Fruit fly (Drosophila melanogaster) whole organism, embryonic: ENCODE data around the gene CG13465.

Experiments
- Abd-B ChIP-seq: fragments of 200-800 bp; sonication (Bioruptor generic); optimal IDR thresholded peaks from 2 replicates; lab custom pipeline; 2018; ENCODE audit warnings: missing biosample characterization, mild to moderate bottlenecking, missing genetic modification characterization, moderate library complexity
- Asciz ChIP-seq: fragments of 200-800 bp; sonication (Bioruptor generic); optimal IDR thresholded peaks from 2 replicates; lab custom pipeline; 2017; ENCODE audit warnings: missing biosample characterization, mild to moderate bottlenecking, missing genetic modification characterization, missing genetic modification reagents
- B-H2 ChIP-seq: fragments of 200-800 bp; sonication (Bioruptor generic); optimal IDR thresholded peaks from 2 replicates; lab custom pipeline; 2018; ENCODE audit warnings: missing biosample characterization, mild to moderate bottlenecking, missing genetic modification characterization
- Blimp-1 ChIP-seq: fragments of 200-800 bp; sonication (Bioruptor generic); optimal IDR thresholded peaks from 3 replicates; lab custom pipeline; 2018; ENCODE audit warnings: missing biosample characterization, missing genetic modification characterization, mild to moderate bottlenecking, moderate library complexity, missing genetic modification reagents
- CG10267 ChIP-seq: fragments of 200-800 bp; sonication (Bioruptor generic); optimal IDR thresholded peaks from 2 replicates; lab custom pipeline; 2018; ENCODE audit warnings: missing biosample characterization, mild to moderate bottlenecking, missing genetic modification characterization, moderate library complexity
- CG10959 ChIP-seq: fragments of 200-800 bp; sonication (Bioruptor generic); IDR thresholded peaks from 2 replicates; pipeline ENCODE4 v1.3.6; 2022; ENCODE audit warnings: missing biosample characterization, missing genetic modification characterization
- CG11093 ChIP-seq: fragments of 200-800 bp; sonication (Bioruptor generic); IDR thresholded peaks from 3 replicates; pipeline ENCODE4 v1.3.6; 2022; ENCODE audit warnings: missing biosample characterization, missing genetic modification characterization
- CG11398 ChIP-seq: fragments of 200-800 bp; sonication (Bioruptor generic); optimal IDR thresholded peaks from 2 replicates; lab custom pipeline; 2016; ENCODE audit warnings: missing biosample characterization, missing genetic modification characterization
- CG14710 ChIP-seq: fragments of 200-800 bp; sonication (Bioruptor generic); optimal IDR thresholded peaks from 3 replicates; lab custom pipeline; 2019; ENCODE audit warnings: missing biosample characterization, mild to moderate bottlenecking, missing genetic modification characterization, moderate library complexity
- CG16813 ChIP-seq: fragments of 200-800 bp; sonication (Bioruptor generic); IDR thresholded peaks from 3 replicates; pipeline ENCODE4 v1.3.6; 2022; ENCODE audit warnings: missing biosample characterization, missing genetic modification characterization; ENCODE audit not compliant: partially characterized antibody
- CG17912 ChIP-seq: fragments of 200-800 bp; sonication (Bioruptor generic); optimal IDR thresholded peaks from 2 replicates; lab custom pipeline; 2018; ENCODE audit warnings: missing biosample characterization, mild to moderate bottlenecking, missing genetic modification characterization
- CG2889 ChIP-seq: fragments of 200-800 bp; sonication (Bioruptor generic); IDR thresholded peaks from 3 replicates; pipeline ENCODE4 v1.3.6; 2022; ENCODE audit warnings: missing biosample characterization, missing genetic modification characterization
- CG31365 ChIP-seq: fragments of 200-800 bp; sonication (Bioruptor generic); optimal IDR thresholded peaks from 2 replicates; lab custom pipeline; 2018; ENCODE audit warnings: missing biosample characterization, mild to moderate bottlenecking, missing genetic modification characterization
- CG31388 ChIP-seq: fragments of 200-800 bp; sonication (Bioruptor generic); optimal IDR thresholded peaks from 2 replicates; lab custom pipeline; 2016; ENCODE audit warnings: missing biosample characterization, missing genetic modification characterization
- CG34422 ChIP-seq: fragments of 200-800 bp; sonication (Bioruptor generic); IDR thresholded peaks from 3 replicates; pipeline ENCODE4 v1.3.6; 2022; ENCODE audit warnings: missing biosample characterization, missing genetic modification characterization
- CG4360 ChIP-seq: fragments of 200-800 bp; sonication (Bioruptor generic); IDR thresholded peaks from 2 replicates; pipeline ENCODE4 v1.3.6; 2022; ENCODE audit warnings: missing biosample characterization, missing genetic modification characterization
- CG9932 ChIP-seq: fragments of 200-800 bp; sonication (Bioruptor generic); IDR thresholded peaks from 2 replicates; pipeline ENCODE4 v1.3.6; 2022; ENCODE audit warnings: missing biosample characterization, missing genetic modification characterization
- CTCF ChIP-seq: fragments of 200-800 bp; sonication (Bioruptor generic); optimal IDR thresholded peaks from 2 replicates; lab custom pipeline; 2017; ENCODE audit warnings: missing biosample characterization, mild to moderate bottlenecking, missing genetic modification characterization, moderate library complexity
- Camta ChIP-seq: fragments of 200-800 bp; sonication (Bioruptor generic); optimal IDR thresholded peaks from 2 replicates; lab custom pipeline; 2016; ENCODE audit warnings: missing biosample characterization, missing genetic modification characterization
- CkIIα-i1 ChIP-seq: fragments of 200-800 bp; sonication (Bioruptor generic); IDR thresholded peaks from 2 replicates; pipeline ENCODE4 v1.3.6; 2022; ENCODE audit warnings: missing biosample characterization, missing genetic modification characterization
- Dad ChIP-seq: fragments of 200-800 bp; sonication (Bioruptor generic); optimal IDR thresholded peaks from 3 replicates; lab custom pipeline; 2016; ENCODE audit warnings: missing biosample characterization, missing genetic modification characterization
- Dbx ChIP-seq: fragments of 200-800 bp; sonication (Bioruptor generic); IDR thresholded peaks from 3 replicates; pipeline ENCODE4 v1.3.6; 2022; ENCODE audit warnings: missing biosample characterization, missing genetic modification characterization
- HLH3B ChIP-seq: fragments of 200-800 bp; sonication (Bioruptor generic); IDR thresholded peaks from 2 replicates; pipeline ENCODE4 v1.3.6; 2022; ENCODE audit warnings: missing biosample characterization, missing genetic modification characterization
- Hsf ChIP-seq: fragments of 200-800 bp; sonication (Bioruptor generic); optimal IDR thresholded peaks from 3 replicates; lab custom pipeline; 2016; ENCODE audit warnings: missing biosample characterization, missing genetic modification characterization
- Mes4 ChIP-seq: fragments of 200-800 bp; sonication (Bioruptor generic); optimal IDR thresholded peaks from 2 replicates; lab custom pipeline; 2016; ENCODE audit warnings: missing biosample characterization, missing genetic modification characterization
- Mrtf ChIP-seq: fragments of 200-800 bp; sonication (Bioruptor generic); IDR thresholded peaks from 3 replicates; pipeline ENCODE4 v1.3.6; 2022; ENCODE audit warnings: missing biosample characterization, missing genetic modification characterization
- Rx ChIP-seq: fragments of 200-800 bp; sonication (Bioruptor generic); IDR thresholded peaks from 2 replicates; pipeline ENCODE4 v1.3.6; 2022; ENCODE audit warnings: missing biosample characterization, missing genetic modification characterization
- YL-1 ChIP-seq: fragments of 200-800 bp; sonication (Bioruptor generic); optimal IDR thresholded peaks from 3 replicates; lab custom pipeline; 2017; ENCODE audit warnings: missing biosample characterization, mild to moderate bottlenecking, missing genetic modification characterization
- ab ChIP-seq: fragments of 200-800 bp; sonication (Bioruptor generic); optimal IDR thresholded peaks from 2 replicates; lab custom pipeline; 2016; ENCODE audit warnings: missing biosample characterization, missing genetic modification characterization
- bigmax ChIP-seq: fragments of 200-800 bp; sonication (Bioruptor generic); optimal IDR thresholded peaks from 2 replicates; lab custom pipeline; 2018; ENCODE audit warnings: missing biosample characterization, mild to moderate bottlenecking, missing genetic modification characterization
- cas ChIP-seq: fragments of 200-800 bp; sonication (Bioruptor generic); IDR thresholded peaks from 2 replicates; pipeline ENCODE4 v1.3.6; 2022; ENCODE audit warnings: missing biosample characterization, missing genetic modification characterization
- caup ChIP-seq: fragments of 200-800 bp; sonication (Bioruptor generic); optimal IDR thresholded peaks from 3 replicates; lab custom pipeline; 2017; ENCODE audit warnings: missing biosample characterization, mild to moderate bottlenecking, missing genetic modification characterization, moderate library complexity; ENCODE audit not compliant: severe bottlenecking
- chn ChIP-seq: fragments of 200-800 bp; sonication (Bioruptor generic); optimal IDR thresholded peaks from 2 replicates; lab custom pipeline; 2016; ENCODE audit warnings: missing biosample characterization, missing genetic modification characterization
- croc ChIP-seq: fragments of 200-800 bp; sonication (Bioruptor generic); conservative IDR thresholded peaks from 3 replicates; pipeline ENCODE4 v1.3.6; 2022; ENCODE audit warnings: missing biosample characterization, missing genetic modification characterization
- da ChIP-seq: fragments of 200-800 bp; sonication (Bioruptor generic); optimal IDR thresholded peaks from 2 replicates; lab custom pipeline; 2016; ENCODE audit warnings: missing biosample characterization, missing genetic modification characterization
- en ChIP-seq: fragments of 200-800 bp; sonication (Bioruptor generic); optimal IDR thresholded peaks from 2 replicates; lab custom pipeline; 2016; ENCODE audit warnings: missing biosample characterization, missing genetic modification characterization
- ewg ChIP-seq: fragments of 200-800 bp; sonication (Bioruptor generic); optimal IDR thresholded peaks from 3 replicates; lab custom pipeline; 2017; ENCODE audit warnings: mild to moderate bottlenecking, missing biosample characterization, missing genetic modification reagents, missing genetic modification characterization
- fd3F ChIP-seq: fragments of 200-800 bp; sonication (Bioruptor generic); optimal IDR thresholded peaks from 2 replicates; lab custom pipeline; 2018; ENCODE audit warnings: missing biosample characterization, mild to moderate bottlenecking, missing genetic modification characterization, moderate library complexity
- gce ChIP-seq: fragments of 200-800 bp; sonication (Bioruptor generic); IDR thresholded peaks from 3 replicates; pipeline ENCODE4 v1.3.6; 2022; ENCODE audit warnings: missing biosample characterization, missing genetic modification characterization
- ham ChIP-seq: fragments of 200-800 bp; sonication (Bioruptor generic); IDR thresholded peaks from 2 replicates; pipeline ENCODE4 v1.3.6; 2022; ENCODE audit warnings: missing biosample characterization, missing genetic modification characterization
- kah ChIP-seq: fragments of 200-800 bp; sonication (Bioruptor generic); optimal IDR thresholded peaks from 2 replicates; lab custom pipeline; 2018; ENCODE audit warnings: missing biosample characterization, mild to moderate bottlenecking, missing genetic modification characterization
- lab ChIP-seq: fragments of 200-800 bp; sonication (Bioruptor generic); optimal IDR thresholded peaks from 3 replicates; lab custom pipeline; 2017; ENCODE audit warnings: missing biosample characterization, missing genetic modification characterization, mild to moderate bottlenecking, moderate library complexity, missing genetic modification reagents
- mam ChIP-seq: fragments of 200-800 bp; sonication (Bioruptor generic); optimal IDR thresholded peaks from 3 replicates; lab custom pipeline; 2016; ENCODE audit warnings: missing biosample characterization, missing genetic modification characterization
- nerfin-1 ChIP-seq: fragments of 200-800 bp; sonication (Bioruptor generic); optimal IDR thresholded peaks from 3 replicates; lab custom pipeline; 2019; ENCODE audit warnings: missing biosample characterization, mild to moderate bottlenecking, missing genetic modification characterization, moderate library complexity
- org-1 ChIP-seq: fragments of 200-800 bp; sonication (Bioruptor generic); optimal IDR thresholded peaks from 2 replicates; lab custom pipeline; 2017; ENCODE audit warnings: missing biosample characterization, missing genetic modification characterization
- pho ChIP-seq: fragments of 200-800 bp; sonication (Bioruptor generic); optimal IDR thresholded peaks from 2 replicates; lab custom pipeline; 2016; ENCODE audit warnings: missing biosample characterization, missing genetic modification characterization
- sd ChIP-seq: fragments of 200-800 bp; sonication (Bioruptor generic); optimal IDR thresholded peaks from 3 replicates; lab custom pipeline; 2018; ENCODE audit warnings: missing biosample characterization, mild to moderate bottlenecking, missing genetic modification characterization, moderate library complexity
- seq ChIP-seq: fragments of 200-800 bp; sonication (Bioruptor generic); IDR thresholded peaks from 2 replicates; pipeline ENCODE4 v1.3.6; 2022; ENCODE audit warnings: missing biosample characterization, missing genetic modification characterization
- slou ChIP-seq: fragments of 200-800 bp; sonication (Bioruptor generic); optimal IDR thresholded peaks from 3 replicates; lab custom pipeline; 2016; ENCODE audit warnings: missing biosample characterization, missing genetic modification characterization
- tin ChIP-seq: fragments of 200-800 bp; sonication (Bioruptor generic); optimal IDR thresholded peaks from 3 replicates; lab custom pipeline; 2016; ENCODE audit warnings: missing biosample characterization, missing genetic modification characterization
- wdn ChIP-seq: fragments of 200-800 bp; sonication (Bioruptor generic); IDR thresholded peaks from 2 replicates; pipeline ENCODE4 v1.3.6; 2022; ENCODE audit warnings: missing biosample characterization, missing genetic modification characterization
- wor ChIP-seq: fragments of 200-800 bp; sonication (Bioruptor generic); IDR thresholded peaks from 2 replicates; pipeline ENCODE4 v1.3.6; 2022; ENCODE audit warnings: missing biosample characterization, missing genetic modification characterization
- zen ChIP-seq: fragments of 200-800 bp; sonication (Bioruptor generic); optimal IDR thresholded peaks from 3 replicates; lab custom pipeline; 2018; ENCODE audit warnings: missing biosample characterization, mild to moderate bottlenecking, missing genetic modification characterization, moderate library complexity

The CG13465 gene

DNA sequence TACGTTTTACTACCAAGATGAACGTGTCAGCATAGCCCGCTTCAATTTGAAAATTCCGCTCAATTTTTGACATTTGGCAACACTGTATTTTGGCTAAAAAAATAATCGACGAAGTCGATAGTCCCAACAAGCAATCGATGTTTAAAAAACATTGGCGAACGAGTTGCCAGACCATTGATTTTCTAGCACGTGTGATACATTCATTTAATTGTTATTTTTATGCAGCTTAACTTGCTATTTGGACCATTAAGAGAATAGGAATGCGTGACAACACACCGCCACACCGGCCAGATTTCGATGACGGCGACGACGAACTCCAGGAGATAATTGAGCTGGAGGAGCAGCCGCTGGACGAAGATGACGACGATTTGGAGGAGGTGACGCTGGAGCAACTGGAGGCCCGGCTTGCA is 38.5 kb upstream of the CG13465 start, which contains the start of gene CG5114 (continued):
- TF ChIP-seq CG4360 (no peak), wor (GFP tag; lab: Robert Waterston, UW) (no peak), bigmax (GFP tag; lab: Kevin White, UChicago) (no peak), Rx (GFP tag; lab: Robert Waterston, UW) (no peak), tin (GFP tag; lab: Kevin White, UChicago) (peak; percentile 3), ham (no peak), Abd-B (GFP tag; lab: Kevin White, UChicago) (peak; percentile 46), CG9932 (GFP tag; lab: Robert Waterston, UW) (no peak), kah (GFP tag; lab: Kevin White, UChicago) (no peak), mam (peak; percentile 55), en (peak; percentile 2), croc (GFP tag; lab: Robert Waterston, UW) (no peak), CG16813 (GFP tag; lab: Robert Waterston, UW) (peak; percentile 87), CG11093 (GFP tag; lab: Robert Waterston, UW) (no peak), Dbx (GFP tag; lab: Robert Waterston, UW) (peak; percentile 47; the same call in 2 of the 3 replicates), Asciz (GFP tag; lab: Kevin White, UChicago) (no peak), Camta (GFP tag; lab: Kevin White, UChicago) (peak; percentile 51), YL-1 (GFP tag; lab: Kevin White, UChicago) (peak; percentile 83), sd (tag; lab: Kevin White, UChicago) (peak; percentile 39), wdn (GFP tag; lab: Robert Waterston, UW) (no peak), Blimp-1 (no peak), Mrtf (GFP tag; lab: Robert Waterston, UW) (no peak), HLH3B (GFP tag; lab: Robert Waterston, UW) (no peak), CG34422 (GFP tag; lab: Robert Waterston, UW) (peak; percentile 60; the same call in 2 of the 3 replicates), ab (GFP tag; lab: Kevin White, UChicago) (peak; percentile 19), CG31388 (GFP tag; lab: Kevin White, UChicago) (no peak), CG10959 (GFP tag; lab: Robert Waterston, UW) (no peak), zen (tag; lab: Kevin White, UChicago) (peak; percentile 65), CG10267 (peak; percentile 99), chn (no peak), cas (no peak), CkIIα-i1 (no peak), org-1 (GFP tag; lab: Kevin White, UChicago) (no peak), B-H2 (GFP tag; lab: Kevin White, UChicago) (peak; percentile 84), slou (GFP tag; lab: Kevin White, UChicago) (no peak), CG2889 (GFP tag; lab: Robert Waterston, UW) (no peak), CG14710 (peak; percentile 82), Mes4 (GFP tag; lab: Kevin White, UChicago) (no peak), gce (GFP tag; lab: Robert Waterston, UW) (no peak), Dad (peak; percentile 37), CG31365 (tag; lab: Kevin White, UChicago) (no peak), lab (GFP tag; lab: Kevin White, UChicago) (peak; percentile 65), da (GFP tag; lab: Kevin White, UChicago) (no peak), ewg (GFP tag; lab: Kevin White, UChicago) (no peak), CG11398 (GFP tag; lab: Kevin White, UChicago) (peak; percentile 40), caup (peak; percentile 37), pho (peak; percentile 58), seq (GFP tag; lab: Robert Waterston, UW) (no peak), CTCF (GFP tag; lab: Kevin White, UChicago) (peak; percentile 44), nerfin-1 (tag; lab: Kevin White, UChicago) (peak; percentile 25), CG17912 (GFP tag; lab: Kevin White, UChicago) (peak; percentile 48), fd3F (GFP tag; lab: Kevin White, UChicago) (no peak), Hsf (peak; percentile 42)
